Worm (Caenorhabditis elegans) whole organism, L2 larva: ENCODE results near the gene B0281.5.
"Not testable (repeated sequence)": the region's sequence is repeated elsewhere in the genome, so short reads cannot be mapped to it uniquely, and the experiment has no call there.

Source experiments
- F13H6.1 ChIP-seq: sonication (generic microtip); optimal IDR thresholded peaks from 2 replicates; lab custom pipeline; 2016; ENCODE audit warnings: missing genetic modification characterization, missing compliant biosample characterization
- Y55F3AM.14 ChIP-seq: fragments of 200-800 bp; sonication (Bioruptor generic); optimal IDR thresholded peaks from 2 replicates; lab custom pipeline; 2018; ENCODE audit warnings: mild to moderate bottlenecking, missing genetic modification characterization, missing compliant biosample characterization
- ZK546.5 ChIP-seq: sonication (generic microtip); optimal IDR thresholded peaks from 2 replicates; lab custom pipeline; 2017; ENCODE audit warnings: missing biosample characterization, missing genetic modification characterization
- aly-2 ChIP-seq: fragments of 150-350 bp; optimal IDR thresholded peaks from 2 replicates; lab custom pipeline; 2014; ENCODE audit warnings: missing biosample characterization, missing genetic modification characterization
- blmp-1 ChIP-seq: sonication (generic microtip); optimal IDR thresholded peaks from 2 replicates; lab custom pipeline; 2017; ENCODE audit warnings: missing genetic modification characterization, mild to moderate bottlenecking, missing compliant biosample characterization, antibody characterized with exemption, moderate library complexity; ENCODE audit not compliant: insufficient read depth
- ceh-82 ChIP-seq: fragments of 150-350 bp; optimal IDR thresholded peaks from 2 replicates; lab custom pipeline; 2014; ENCODE audit warnings: missing biosample characterization, missing genetic modification characterization
- crh-2 ChIP-seq: sonication (generic microtip); optimal IDR thresholded peaks from 2 replicates; lab custom pipeline; 2017; ENCODE audit warnings: missing biosample characterization, missing genetic modification characterization
- dmd-4 ChIP-seq: sonication (generic microtip); optimal IDR thresholded peaks from 2 replicates; lab custom pipeline; 2017; ENCODE audit warnings: missing biosample characterization, missing genetic modification characterization
- egl-27 ChIP-seq: sonication (generic microtip); optimal IDR thresholded peaks from 3 replicates; lab custom pipeline; 2017; ENCODE audit warnings: missing biosample characterization, missing genetic modification reagents, missing genetic modification characterization
- elt-1 ChIP-seq: fragments of 150-350 bp; optimal IDR thresholded peaks from 2 replicates; lab custom pipeline; 2014; ENCODE audit warnings: missing biosample characterization, missing genetic modification characterization
- elt-3 ChIP-seq: sonication (generic microtip); optimal IDR thresholded peaks from 2 replicates; lab custom pipeline; 2017; ENCODE audit warnings: missing biosample characterization, missing genetic modification characterization
- fos-1 ChIP-seq: fragments of 150-350 bp; optimal IDR thresholded peaks from 2 replicates; lab custom pipeline; 2014; ENCODE audit warnings: missing biosample characterization, missing genetic modification characterization
- lin-11 ChIP-seq: fragments of 150-350 bp; sonication (generic microtip); optimal IDR thresholded peaks from 2 replicates; lab custom pipeline; 2014; ENCODE audit warnings: missing biosample characterization, missing genetic modification characterization, inconsistent platforms, mixed read lengths
- lin-13 ChIP-seq: fragments of 150-350 bp; optimal IDR thresholded peaks from 2 replicates; lab custom pipeline; 2014; ENCODE audit warnings: missing biosample characterization, missing genetic modification reagents, missing genetic modification characterization
- lsy-2 ChIP-seq, 2 experiments: fragments of 150-350 bp in 1 of 2; sonication (generic microtip) in 1 of 2; optimal IDR thresholded peaks; 2 replicates each; lab custom pipeline; 2014 to 2017; ENCODE audit warnings: missing biosample characterization in 2 of 2, missing genetic modification characterization in 2 of 2
- mab-5 ChIP-seq: fragments of 150-350 bp; optimal IDR thresholded peaks from 2 replicates; lab custom pipeline; 2014; ENCODE audit warnings: missing biosample characterization, missing genetic modification characterization
- mbf-1 ChIP-seq: sonication (generic microtip); optimal IDR thresholded peaks from 2 replicates; lab custom pipeline; 2017; ENCODE audit warnings: missing biosample characterization, missing genetic modification characterization
- mdl-1 ChIP-seq, 2 experiments: fragments of 150-350 bp in 1 of 2; sonication (generic microtip) in 1 of 2; optimal IDR thresholded peaks; 2 replicates each; lab custom pipeline; 2017; ENCODE audit warnings: missing biosample characterization in 2 of 2, missing genetic modification characterization in 2 of 2
- nhr-10 ChIP-seq: sonication (generic microtip); optimal IDR thresholded peaks from 2 replicates; lab custom pipeline; 2017; ENCODE audit warnings: missing biosample characterization, missing genetic modification characterization
- nhr-11 ChIP-seq: fragments of 150-350 bp; optimal IDR thresholded peaks from 2 replicates; lab custom pipeline; 2014; ENCODE audit warnings: missing biosample characterization, missing genetic modification characterization
- nhr-12 ChIP-seq: fragments of 150-350 bp; optimal IDR thresholded peaks from 2 replicates; lab custom pipeline; 2014; ENCODE audit warnings: missing biosample characterization, missing genetic modification characterization
- nhr-129 ChIP-seq: fragments of 150-350 bp; optimal IDR thresholded peaks from 2 replicates; lab custom pipeline; 2014; ENCODE audit warnings: missing biosample characterization, missing genetic modification characterization
- nhr-21 ChIP-seq: fragments of 150-350 bp; optimal IDR thresholded peaks from 2 replicates; lab custom pipeline; 2014; ENCODE audit warnings: missing biosample characterization, missing genetic modification characterization
- nhr-23 ChIP-seq: fragments of 150-350 bp; optimal IDR thresholded peaks from 2 replicates; lab custom pipeline; 2014; ENCODE audit warnings: missing biosample characterization, missing genetic modification reagents, missing genetic modification characterization
- nhr-237 ChIP-seq: fragments of 150-350 bp; optimal IDR thresholded peaks from 2 replicates; lab custom pipeline; 2014; ENCODE audit warnings: missing biosample characterization, missing genetic modification characterization
- nhr-25 ChIP-seq: fragments of 150-350 bp; sonication (generic microtip); optimal IDR thresholded peaks from 3 replicates; lab custom pipeline; 2014; ENCODE audit warnings: missing biosample characterization, missing genetic modification characterization
- nhr-77 ChIP-seq: fragments of 150-350 bp; optimal IDR thresholded peaks from 2 replicates; lab custom pipeline; 2014; ENCODE audit warnings: missing biosample characterization, missing genetic modification characterization
- sem-4 ChIP-seq: fragments of 150-350 bp; optimal IDR thresholded peaks from 2 replicates; lab custom pipeline; 2014; ENCODE audit warnings: missing biosample characterization, missing genetic modification reagents, missing genetic modification characterization
- snpc-4 ChIP-seq: fragments of 150-350 bp; optimal IDR thresholded peaks from 2 replicates; lab custom pipeline; 2014; ENCODE audit warnings: missing biosample characterization, missing genetic modification characterization
- unc-39 ChIP-seq: fragments of 150-350 bp; optimal IDR thresholded peaks from 2 replicates; lab custom pipeline; 2014; ENCODE audit warnings: missing biosample characterization, missing genetic modification characterization
- unc-55 ChIP-seq: fragments of 150-350 bp; sonication (generic microtip); optimal IDR thresholded peaks from 3 replicates; lab custom pipeline; 2014; ENCODE audit warnings: missing biosample characterization, missing genetic modification reagents, missing genetic modification characterization
- unc-62 ChIP-seq: fragments of 150-350 bp; optimal IDR thresholded peaks from 2 replicates; lab custom pipeline; 2014; ENCODE audit warnings: missing biosample characterization, missing genetic modification reagents, missing genetic modification characterization
- zag-1 ChIP-seq: fragments of 150-350 bp; optimal IDR thresholded peaks from 2 replicates; lab custom pipeline; 2014; ENCODE audit warnings: missing biosample characterization, missing genetic modification characterization
- ztf-1 ChIP-seq: fragments of 200-800 bp; sonication (Bioruptor generic); conservative IDR thresholded peaks from 2 replicates; pipeline ENCODE4 v1.3.6; 2022; ENCODE audit warnings: missing genetic modification characterization, missing compliant biosample characterization
- ztf-11 ChIP-seq: sonication (generic microtip); optimal IDR thresholded peaks from 2 replicates; lab custom pipeline; 2017; ENCODE audit warnings: missing biosample characterization, missing genetic modification characterization

Gene B0281.5

ce11 chrII:2279263-2279662 is 21.5 kb downstream of the B0281.5 start, which contains the start of gene K09F6.6:
Gene K09F6.6, minus strand, starts transcription at chrII:2279305.
- TF ChIP-seq Y55F3AM.14 (GFP tag; lab: Kevin White, UChicago): no peak
- TF ChIP-seq crh-2 (tag; lab: Kevin White, UChicago): no peak
- TF ChIP-seq snpc-4: no peak
- TF ChIP-seq lin-13 (GFP tag; lab: Kevin White, UChicago): no peak
- TF ChIP-seq ZK546.5 (tag; lab: Kevin White, UChicago): no peak
- TF ChIP-seq nhr-23 (tag; lab: Kevin White, UChicago): no peak
- no peak for TF ChIP-seq mdl-1 (tag; optimal IDR thresholded peaks at IDR 0.05; lab: Kevin White, UChicago)
- TF ChIP-seq elt-3 (tag; lab: Kevin White, UChicago): no peak
- no peak for TF ChIP-seq nhr-129 (tag; lab: Kevin White, UChicago)

ce11 chrII:2277418-2277817 is 23.3 kb downstream of the B0281.5 start, which contains the start of gene K09F6.15:
Gene K09F6.15, minus strand, starts transcription at chrII:2277518.
- TF ChIP-seq lsy-2 (tag; optimal IDR thresholded peaks at IDR 0.05; lab: Kevin White, UChicago) (no peak), ztf-11 (tag; lab: Kevin White, UChicago) (no peak)
- TF ChIP-seq, all 48 proteins: peak for 0

ce11 chrII:2273750-2274149 is 27.0 kb downstream of the B0281.5 start:
- TF ChIP-seq fos-1 (tag; lab: Kevin White, UChicago) (no peak), nhr-129 (tag; lab: Kevin White, UChicago) (no peak), unc-39 (tag; lab: Kevin White, UChicago) (no peak), mab-5 (no peak), lin-13 (GFP tag; lab: Kevin White, UChicago) (no peak), unc-62 (GFP tag; lab: Kevin White, UChicago) (no peak), dmd-4 (tag; lab: Kevin White, UChicago) (no peak), nhr-21 (tag; lab: Kevin White, UChicago) (no peak), unc-55 (no peak), blmp-1 (tag; lab: Kevin White, UChicago) (no peak), egl-27 (no peak), mdl-1 (tag; optimal IDR thresholded peaks at IDR 0.05; lab: Kevin White, UChicago) (no peak), mbf-1 (tag; lab: Kevin White, UChicago) (no peak), ceh-82 (tag; lab: Kevin White, UChicago) (no peak), nhr-11 (tag; lab: Kevin White, UChicago) (no peak), nhr-10 (tag; lab: Kevin White, UChicago) (no peak), nhr-12 (no peak), elt-3 (tag; lab: Kevin White, UChicago) (no peak)

ce11 chrII:2254861-2255260 is 45.9 kb downstream of the B0281.5 start, which contains the start of gene K09F6.3:
Gene K09F6.3, plus strand, starts transcription at chrII:2255161.
- TF ChIP-seq lin-11; mdl-1 (tag; optimal IDR thresholded peaks at IDR 0.05; lab: Kevin White, UChicago); ztf-1 (GFP tag; lab: Robert Waterston, UW): not testable (repeated sequence)

ce11 chrII:2253676-2254075 is 47.1 kb downstream of the B0281.5 start:
- TF ChIP-seq ztf-11 (tag; lab: Kevin White, UChicago) (no peak), nhr-23 (tag; lab: Kevin White, UChicago) (no peak), nhr-11 (tag; lab: Kevin White, UChicago) (no peak)

ce11 chrII:2251617-2252016 is 49.1 kb downstream of the B0281.5 start:
- TF ChIP-seq nhr-25 (tag; lab: Kevin White, UChicago) (no peak), F13H6.1 (tag; lab: Kevin White, UChicago) (no peak), elt-3 (tag; lab: Kevin White, UChicago) (no peak), ztf-1 (GFP tag; lab: Robert Waterston, UW) (no peak), elt-1 (no peak), nhr-77 (tag; lab: Kevin White, UChicago) (no peak), zag-1 (tag; lab: Kevin White, UChicago) (no peak), sem-4 (tag; lab: Kevin White, UChicago) (no peak), nhr-237 (tag; lab: Kevin White, UChicago) (no peak), lin-11 (no peak), aly-2 (tag; lab: Kevin White, UChicago) (no peak), mab-5 (no peak)
